Fruit fly (Drosophila melanogaster) whole organism, embryonic: ENCODE data around the gene CG7367.

Experiments used
- Ada2b ChIP-seq: fragments of 200-800 bp; sonication (Bioruptor generic); IDR thresholded peaks from 2 replicates; pipeline ENCODE4 v1.3.6; 2022; ENCODE audit warnings: missing biosample characterization, missing genetic modification characterization
- Adf1 ChIP-seq: fragments of 200-800 bp; sonication (Bioruptor generic); IDR thresholded peaks from 2 replicates; pipeline ENCODE4 v1.3.6; 2022; ENCODE audit warnings: missing biosample characterization, missing genetic modification characterization
- Blimp-1 ChIP-seq: fragments of 200-800 bp; sonication (Bioruptor generic); optimal IDR thresholded peaks from 3 replicates; lab custom pipeline; 2018; ENCODE audit warnings: missing biosample characterization, missing genetic modification characterization, mild to moderate bottlenecking, moderate library complexity, missing genetic modification reagents
- CG10366 ChIP-seq: fragments of 200-800 bp; sonication (Bioruptor generic); IDR thresholded peaks from 2 replicates; pipeline ENCODE4 v1.3.6; 2022; ENCODE audit warnings: missing biosample characterization, missing genetic modification characterization
- CG11247 ChIP-seq: fragments of 200-800 bp; sonication (Bioruptor generic); IDR thresholded peaks from 2 replicates; pipeline ENCODE4 v1.3.6; 2022; ENCODE audit warnings: missing biosample characterization, missing genetic modification characterization
- CG11456 ChIP-seq: fragments of 200-800 bp; sonication (Bioruptor generic); IDR thresholded peaks from 3 replicates; pipeline ENCODE4 v1.3.6; 2022; ENCODE audit warnings: missing biosample characterization, missing genetic modification characterization
- CG1233 ChIP-seq: fragments of 200-800 bp; sonication (Bioruptor generic); optimal IDR thresholded peaks from 4 replicates; lab custom pipeline; 2018; ENCODE audit warnings: missing biosample characterization, mild to moderate bottlenecking, missing genetic modification characterization
- CG15696 ChIP-seq: fragments of 200-800 bp; sonication (Bioruptor generic); optimal IDR thresholded peaks from 2 replicates; lab custom pipeline; 2019; ENCODE audit warnings: missing biosample characterization, mild to moderate bottlenecking, missing genetic modification characterization, moderate library complexity
- CG17568 ChIP-seq: fragments of 200-800 bp; sonication (Bioruptor generic); optimal IDR thresholded peaks from 2 replicates; lab custom pipeline; 2018; ENCODE audit warnings: missing biosample characterization, mild to moderate bottlenecking, missing genetic modification characterization, moderate library complexity
- CG2129 ChIP-seq: fragments of 200-800 bp; sonication (Bioruptor generic); IDR thresholded peaks from 2 replicates; pipeline ENCODE4 v1.3.6; 2022; ENCODE audit warnings: missing biosample characterization, missing genetic modification characterization; ENCODE audit not compliant: partially characterized antibody
- CG2875 ChIP-seq: fragments of 200-800 bp; sonication (Bioruptor generic); optimal IDR thresholded peaks from 2 replicates; lab custom pipeline; 2017; ENCODE audit warnings: missing biosample characterization, mild to moderate bottlenecking, missing genetic modification characterization, missing genetic modification reagents
- CG31224 ChIP-seq: fragments of 200-800 bp; sonication (Bioruptor generic); IDR thresholded peaks from 2 replicates; pipeline ENCODE4 v1.3.6; 2022; ENCODE audit warnings: missing biosample characterization, missing genetic modification characterization
- CG31388 ChIP-seq: fragments of 200-800 bp; sonication (Bioruptor generic); optimal IDR thresholded peaks from 2 replicates; lab custom pipeline; 2016; ENCODE audit warnings: missing biosample characterization, missing genetic modification characterization
- CG32767 ChIP-seq: fragments of 200-800 bp; sonication (Bioruptor generic); IDR thresholded peaks from 2 replicates; pipeline ENCODE4 v1.3.6; 2022; ENCODE audit warnings: missing biosample characterization, missing genetic modification characterization
- CG33213 ChIP-seq: fragments of 200-800 bp; sonication (Bioruptor generic); optimal IDR thresholded peaks from 3 replicates; lab custom pipeline; 2016; ENCODE audit warnings: missing biosample characterization, missing genetic modification characterization
- CG34376 ChIP-seq: fragments of 200-800 bp; sonication (Bioruptor generic); optimal IDR thresholded peaks from 2 replicates; lab custom pipeline; 2018; ENCODE audit warnings: missing biosample characterization, mild to moderate bottlenecking, missing genetic modification characterization
- CG4360 ChIP-seq: fragments of 200-800 bp; sonication (Bioruptor generic); IDR thresholded peaks from 2 replicates; pipeline ENCODE4 v1.3.6; 2022; ENCODE audit warnings: missing biosample characterization, missing genetic modification characterization
- CG6175 ChIP-seq: fragments of 200-800 bp; sonication (Bioruptor generic); IDR thresholded peaks from 3 replicates; pipeline ENCODE4 v1.3.6; 2022; ENCODE audit warnings: missing biosample characterization, missing genetic modification characterization
- CG6791 ChIP-seq: fragments of 200-800 bp; sonication (Bioruptor generic); IDR thresholded peaks from 3 replicates; pipeline ENCODE4 v1.3.6; 2022; ENCODE audit warnings: missing biosample characterization, missing genetic modification characterization; ENCODE audit not compliant: partially characterized antibody
- CG7271 ChIP-seq: fragments of 200-800 bp; sonication (Bioruptor generic); optimal IDR thresholded peaks from 2 replicates; lab custom pipeline; 2018; ENCODE audit warnings: missing biosample characterization, mild to moderate bottlenecking, missing genetic modification characterization, moderate library complexity
- CG7357 ChIP-seq: fragments of 200-800 bp; sonication (Bioruptor generic); IDR thresholded peaks from 3 replicates; pipeline ENCODE4 v1.3.6; 2022; ENCODE audit warnings: missing biosample characterization, missing genetic modification characterization
- CG9876 ChIP-seq: fragments of 200-800 bp; sonication (Bioruptor generic); optimal IDR thresholded peaks from 2 replicates; lab custom pipeline; 2016; ENCODE audit warnings: missing biosample characterization, missing genetic modification characterization
- Chrac-16 ChIP-seq: fragments of 200-800 bp; sonication (Bioruptor generic); optimal IDR thresholded peaks from 3 replicates; lab custom pipeline; 2016; ENCODE audit warnings: missing biosample characterization, missing genetic modification characterization
- Dref ChIP-seq: fragments of 200-800 bp; sonication (Bioruptor generic); IDR thresholded peaks from 2 replicates; pipeline ENCODE4 v1.3.6; 2022; ENCODE audit warnings: missing biosample characterization, missing genetic modification characterization
- Eip74EF ChIP-seq, 2 experiments: fragments of 200-800 bp in 1 of 2; fragments of >200 bp in 1 of 2; sonication (Bioruptor generic) in 1 of 2; optimal IDR thresholded peaks; 2 replicates each; lab custom pipeline; 2017 to 2019; ENCODE audit warnings: missing biosample characterization in 2 of 2, missing genetic modification characterization in 2 of 2, mild to moderate bottlenecking in 1 of 2, moderate library complexity in 1 of 2
- HLH4C ChIP-seq: fragments of 200-800 bp; sonication (Bioruptor generic); IDR thresholded peaks from 3 replicates; pipeline ENCODE4 v1.3.6; 2022; ENCODE audit warnings: missing biosample characterization, missing genetic modification characterization; ENCODE audit not compliant: partially characterized antibody
- MBD-R2 ChIP-seq: fragments of 200-800 bp; sonication (Bioruptor generic); IDR thresholded peaks from 2 replicates; pipeline ENCODE4 v1.3.6; 2022; ENCODE audit warnings: missing biosample characterization, missing genetic modification characterization
- Scr ChIP-seq: fragments of 200-800 bp; sonication (Bioruptor generic); IDR thresholded peaks from 2 replicates; pipeline ENCODE4 v1.3.6; 2022; ENCODE audit warnings: missing biosample characterization, missing genetic modification characterization; ENCODE audit not compliant: partially characterized antibody
- Sin3A ChIP-seq: fragments of >200 bp; optimal IDR thresholded peaks from 2 replicates; lab custom pipeline; 2018
- Sry-β ChIP-seq: fragments of 200-800 bp; sonication (Bioruptor generic); optimal IDR thresholded peaks from 2 replicates; lab custom pipeline; 2018; ENCODE audit warnings: missing biosample characterization, mild to moderate bottlenecking, missing genetic modification characterization, moderate library complexity
- Trl ChIP-seq, 3 experiments: fragments of >200 bp in 2 of 3; fragments of 200-800 bp in 1 of 3; sonication (Bioruptor generic) in 1 of 3; optimal IDR thresholded peaks; 2 replicates in 1 of 3; 3 replicates in 2 of 3; lab custom pipeline; 2016 to 2017; ENCODE audit warnings: missing biosample characterization in 1 of 3, missing genetic modification characterization in 1 of 3
- Xbp1 ChIP-seq: fragments of 200-800 bp; sonication (Bioruptor generic); optimal IDR thresholded peaks from 3 replicates; lab custom pipeline; 2016; ENCODE audit warnings: missing biosample characterization, mild to moderate bottlenecking, missing genetic modification characterization
- ab ChIP-seq: fragments of 200-800 bp; sonication (Bioruptor generic); optimal IDR thresholded peaks from 2 replicates; lab custom pipeline; 2016; ENCODE audit warnings: missing biosample characterization, missing genetic modification characterization
- ac ChIP-seq: fragments of 200-800 bp; sonication (Bioruptor generic); optimal IDR thresholded peaks from 3 replicates; lab custom pipeline; 2017; ENCODE audit warnings: missing biosample characterization, mild to moderate bottlenecking, missing genetic modification characterization
- bab2 ChIP-seq: fragments of 200-800 bp; sonication (Bioruptor generic); optimal IDR thresholded peaks from 2 replicates; lab custom pipeline; 2016; ENCODE audit warnings: missing biosample characterization, missing genetic modification characterization
- bbx ChIP-seq: fragments of 200-800 bp; sonication (Bioruptor generic); IDR thresholded peaks from 2 replicates; pipeline ENCODE4 v1.3.6; 2022; ENCODE audit warnings: missing biosample characterization, missing genetic modification characterization; ENCODE audit not compliant: partially characterized antibody
- fd102C ChIP-seq: fragments of 200-800 bp; sonication (Bioruptor generic); optimal IDR thresholded peaks from 2 replicates; lab custom pipeline; 2018; ENCODE audit warnings: missing biosample characterization, mild to moderate bottlenecking, missing genetic modification characterization, moderate library complexity
- fd96Cb ChIP-seq: fragments of 200-800 bp; sonication (Bioruptor generic); optimal IDR thresholded peaks from 2 replicates; lab custom pipeline; 2018; ENCODE audit warnings: missing biosample characterization, mild to moderate bottlenecking, missing genetic modification characterization, moderate library complexity
- gcm ChIP-seq: fragments of 200-800 bp; sonication (Bioruptor generic); optimal IDR thresholded peaks from 2 replicates; lab custom pipeline; 2019; ENCODE audit warnings: missing biosample characterization, mild to moderate bottlenecking, missing genetic modification characterization, moderate library complexity
- gro ChIP-seq: fragments of 200-800 bp; sonication (Bioruptor generic); optimal IDR thresholded peaks from 2 replicates; lab custom pipeline; 2016; ENCODE audit warnings: missing biosample characterization, missing genetic modification characterization
- jumu ChIP-seq: fragments of 200-800 bp; sonication (Bioruptor generic); optimal IDR thresholded peaks from 3 replicates; lab custom pipeline; 2016; ENCODE audit warnings: missing biosample characterization, missing genetic modification characterization
- kah ChIP-seq: fragments of 200-800 bp; sonication (Bioruptor generic); optimal IDR thresholded peaks from 2 replicates; lab custom pipeline; 2018; ENCODE audit warnings: missing biosample characterization, mild to moderate bottlenecking, missing genetic modification characterization
- knrl ChIP-seq: fragments of 200-800 bp; sonication (Bioruptor generic); IDR thresholded peaks from 3 replicates; pipeline ENCODE4 v1.3.6; 2022; ENCODE audit warnings: missing biosample characterization, missing genetic modification characterization; ENCODE audit not compliant: partially characterized antibody
- lbe ChIP-seq: fragments of 200-800 bp; sonication (Bioruptor generic); optimal IDR thresholded peaks from 2 replicates; lab custom pipeline; 2016; ENCODE audit warnings: missing biosample characterization, mild to moderate bottlenecking, missing genetic modification characterization
- pzg ChIP-seq: fragments of 200-800 bp; sonication (Bioruptor generic); optimal IDR thresholded peaks from 3 replicates; lab custom pipeline; 2018; ENCODE audit warnings: missing biosample characterization, mild to moderate bottlenecking, missing genetic modification characterization, moderate library complexity
- run ChIP-seq: fragments of 200-800 bp; sonication (Bioruptor generic); optimal IDR thresholded peaks from 3 replicates; lab custom pipeline; 2018; ENCODE audit warnings: missing biosample characterization, mild to moderate bottlenecking, missing genetic modification characterization
- unpg ChIP-seq: fragments of 200-800 bp; sonication (Bioruptor generic); optimal IDR thresholded peaks from 3 replicates; lab custom pipeline; 2018; ENCODE audit warnings: missing biosample characterization, mild to moderate bottlenecking, missing genetic modification characterization, moderate library complexity

The CG7367 gene

dm6 chr2L:8004072-8004471 lies 35.5 kb downstream of the CG7367 start, which contains the start of gene Wwox (continued):
- TF ChIP-seq CG7271 (tag; lab: Kevin White, UChicago) (no peak), fd96Cb (tag; lab: Kevin White, UChicago) (no peak), CG9876 (GFP tag; lab: Kevin White, UChicago) (no peak), CG1233 (no peak), Dref (GFP tag; lab: Robert Waterston, UW) (peak; percentile 54), knrl (GFP tag; lab: Robert Waterston, UW) (no peak), ab (GFP tag; lab: Kevin White, UChicago) (no peak), HLH4C (GFP tag; lab: Robert Waterston, UW) (peak; percentile 69), unpg (GFP tag; lab: Kevin White, UChicago) (no peak), CG34376 (GFP tag; lab: Kevin White, UChicago) (no peak), CG31224 (GFP tag; lab: Robert Waterston, UW) (no peak), Sin3A (lab: Kevin White, UChicago) (no peak), CG6175 (GFP tag; lab: Robert Waterston, UW) (no peak), Blimp-1 (no peak), pzg (peak; percentile 30), fd102C (no peak), gcm (GFP tag; lab: Kevin White, UChicago) (no peak), CG4360 (GFP tag; lab: Robert Waterston, UW) (no peak), MBD-R2 (GFP tag; lab: Robert Waterston, UW) (peak; percentile 20; the same call in 1 of the 2 replicates), CG17568 (no peak), Adf1 (GFP tag; lab: Robert Waterston, UW) (no peak), Chrac-16 (no peak), CG32767 (GFP tag; lab: Robert Waterston, UW) (no peak), lbe (GFP tag; lab: Kevin White, UChicago) (peak; percentile 41), CG2129 (GFP tag; lab: Robert Waterston, UW) (no peak), CG2875 (GFP tag; lab: Kevin White, UChicago) (no peak), bab2 (GFP tag; lab: Kevin White, UChicago) (no peak), bbx (GFP tag; lab: Robert Waterston, UW) (peak; percentile 63; the same call in 1 of the 2 replicates), Eip74EF (GFP tag; optimal IDR thresholded peaks at IDR 0.05; lab: Kevin White, UChicago) (no peak)

- peak; percentile 79 for TF ChIP-seq CG17568
- TF ChIP-seq Ada2b (GFP tag; lab: Robert Waterston, UW), result peak; percentile 90
- TF ChIP-seq Xbp1 (GFP tag; lab: Kevin White, UChicago), result peak; percentile 90
- TF ChIP-seq CG10366, result peak; percentile 70
- TF ChIP-seq Scr (GFP tag; lab: Robert Waterston, UW), result no peak
- peak; percentile 62 for TF ChIP-seq gro
- TF ChIP-seq CG31388 (GFP tag; lab: Kevin White, UChicago), result peak; percentile 57
- TF ChIP-seq run (tag; lab: Kevin White, UChicago), result peak; percentile 80
- no peak for TF ChIP-seq Trl (optimal IDR thresholded peaks at IDR 0.05; lab: Kevin White, UChicago)
- TF ChIP-seq Trl (GFP tag; optimal IDR thresholded peaks at IDR 0.05; lab: Kevin White, UChicago), result peak; percentile 11
- TF ChIP-seq CG11247 (GFP tag; lab: Robert Waterston, UW), result peak; percentile 63; the same call in 1 of the 2 replicates
- peak; percentile 74 for TF ChIP-seq jumu (GFP tag; lab: Kevin White, UChicago)
- TF ChIP-seq CG15696, result peak; percentile 78
- peak; percentile 37 for TF ChIP-seq Sry-β (GFP tag; lab: Kevin White, UChicago)
- peak; percentile 76 for TF ChIP-seq kah (GFP tag; lab: Kevin White, UChicago)
- TF ChIP-seq ac, result peak; percentile 81
- peak; percentile 35 for TF ChIP-seq CG33213
- TF ChIP-seq CG11456, result peak; percentile 77
- peak; percentile 62 for TF ChIP-seq CG31224 (GFP tag; lab: Robert Waterston, UW)
- TF ChIP-seq CG6791 (GFP tag; lab: Robert Waterston, UW), result no peak
- peak; percentile 78 for TF ChIP-seq CG7357
These were observed 37.6 kb downstream of the CG7367 start for dm6 chr2L:8001694-8002627.
